Fruit fly (Drosophila melanogaster): Measurements from ENCODE around the gene CG5645.

DNA sequence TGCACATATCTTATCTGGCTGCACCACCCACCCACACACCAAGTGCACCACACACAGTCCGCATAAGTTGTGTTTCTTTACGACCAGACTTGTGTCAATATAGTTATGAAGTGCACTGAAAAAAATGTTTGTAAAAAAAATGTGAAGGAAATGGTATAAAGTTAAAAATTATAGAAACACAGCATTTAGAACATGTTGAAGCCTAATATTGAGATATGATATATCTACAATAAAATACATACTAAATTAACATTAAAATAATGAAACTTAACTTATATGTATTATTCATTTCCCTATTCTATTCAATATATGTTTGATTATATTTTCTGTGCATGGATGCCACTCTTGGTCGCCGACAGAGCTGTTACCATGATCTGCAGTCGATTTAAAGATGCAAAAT lies 23.5 kb downstream of the CG5645 start:
- TF ChIP-seq cnc (optimal IDR thresholded peaks at IDR 0.05) (no peak), CG7101 (tag; optimal IDR thresholded peaks at IDR 0.05) (no peak), kay (GFP tag; ENCODE audit: borderline replicate concordance) (no peak), Clk (GFP tag; optimal IDR thresholded peaks at IDR 0.05) (no peak), cic (GFP tag; optimal IDR thresholded peaks at IDR 0.05) (no peak), CG7045 (GFP tag; optimal IDR thresholded peaks at IDR 0.05) (no peak), CG14711 (tag; optimal IDR thresholded peaks at IDR 0.05) (no peak), Hr96 (GFP tag; optimal IDR thresholded peaks at IDR 0.05) (no peak), tj (GFP tag; optimal IDR thresholded peaks at IDR 0.05) (no peak), CG5204 (GFP tag; optimal IDR thresholded peaks at IDR 0.05) (no peak), CG33017 (tag; optimal IDR thresholded peaks at IDR 0.05) (no peak), toe (GFP tag; optimal IDR thresholded peaks at IDR 0.05) (no peak), CG11617 (GFP tag; optimal IDR thresholded peaks at IDR 0.05) (no peak)
